3 worm cellular contexts compared by ENCODE assay signal in genomic region chrV:12660280-12660818, ce11.
TF ChIP-seq lines count a peak whose summit lies in the region.

Gene his-74 (minus strand): TSS chrV:12660330.

TF ChIP-seq in whole organism, L4 larva, 104 proteins besides CTCF, POLR2A, EP300 and RAD21:
- TF ChIP-seq R02D3.7 (tag; optimal IDR thresholded peaks at IDR 0.05; lab: Kevin White, UChicago), result no peak
- no peak for TF ChIP-seq cey-2 (tag; optimal IDR thresholded peaks at IDR 0.05; lab: Kevin White, UChicago; ENCODE audit: borderline replicate concordance, insufficient read depth)
- no peak for TF ChIP-seq F37D6.2 (tag; optimal IDR thresholded peaks at IDR 0.05; lab: Kevin White, UChicago)
- no peak for TF ChIP-seq nhr-10 (tag; optimal IDR thresholded peaks at IDR 0.05; lab: Kevin White, UChicago)
- TF ChIP-seq zip-11 (GFP tag; IDR thresholded peaks at IDR 0.05; lab: Robert Waterston, UW), result no peak
- peak; percentile 10 for TF ChIP-seq unc-130 (GFP tag; optimal IDR thresholded peaks at IDR 0.05; lab: Kevin White, UChicago)
- TF ChIP-seq lsy-2 (tag; optimal IDR thresholded peaks at IDR 0.05; lab: Kevin White, UChicago), result peak in 1 of 2 experiments; percentile 40
- TF ChIP-seq unc-62 (GFP tag; optimal IDR thresholded peaks at IDR 0.05 in 1 of 2; lab: Kevin White, UChicago), result no peak
- TF ChIP-seq unc-62 (tag; optimal IDR thresholded peaks at IDR 0.05; lab: Kevin White, UChicago), result no peak
- TF ChIP-seq D1046.2 (GFP tag; IDR thresholded peaks at IDR 0.05; lab: Robert Waterston, UW), result no peak
TF ChIP-seq in whole organism, L4 larva: peak in this region for 2.

TF ChIP-seq in whole organism, mixed stage, embryonic, 35 proteins besides CTCF, POLR2A, EP300 and RAD21:
- peak; percentile 63 for TF ChIP-seq lsy-2 (tag; optimal IDR thresholded peaks at IDR 0.05; lab: Kevin White, UChicago)
- no peak for TF ChIP-seq unc-62 (GFP tag; optimal IDR thresholded peaks at IDR 0.05; lab: Kevin White, UChicago)

TF ChIP-seq in whole organism, young adult, 124 proteins besides CTCF, POLR2A, EP300 and RAD21:
- TF ChIP-seq F33H1.4 (GFP tag; IDR thresholded peaks at IDR 0.05; lab: Robert Waterston, UW) (peak; percentile 77), snpc-3.4 (tag; optimal IDR thresholded peaks at IDR 0.05; lab: Kevin White, UChicago) (peak; percentile 15), madf-8 (GFP tag; conservative IDR thresholded peaks at IDR 0.05; lab: Robert Waterston, UW) (peak; percentile 34; the same call in 1 of the 2 replicates), lsl-1 (GFP tag; optimal IDR thresholded peaks at IDR 0.05; lab: Kevin White, UChicago) (peak; percentile 88), xnd-1 (tag; optimal IDR thresholded peaks at IDR 0.05; lab: Kevin White, UChicago) (peak; percentile 47), ceh-91 (GFP tag; IDR thresholded peaks at IDR 0.05; lab: Robert Waterston, UW) (0 out of 2 replicates have a peak, but pooled peaks have one; percentile 26), D2030.7 (GFP tag; IDR thresholded peaks at IDR 0.05; lab: Robert Waterston, UW) (peak; percentile 51; the same call in 1 of the 2 replicates), B0019.2 (GFP tag; conservative IDR thresholded peaks at IDR 0.05; lab: Robert Waterston, UW) (no peak), mel-28 (tag; optimal IDR thresholded peaks at IDR 0.05; lab: Kevin White, UChicago; ENCODE audit: borderline replicate concordance) (no peak), lin-54 (GFP tag; optimal IDR thresholded peaks at IDR 0.05; lab: Kevin White, UChicago) (peak; percentile 14), madf-6 (GFP tag; IDR thresholded peaks at IDR 0.05; lab: Robert Waterston, UW) (peak; percentile 84), nhr-80 (tag; optimal IDR thresholded peaks at IDR 0.05; lab: Kevin White, UChicago) (no peak), hmg-1.2 (GFP tag; IDR thresholded peaks at IDR 0.05; lab: Robert Waterston, UW) (0 out of 2 replicates have a peak, but pooled peaks have one; percentile 9), mxl-1 (tag; optimal IDR thresholded peaks at IDR 0.05; lab: Kevin White, UChicago) (no peak)

Comparison
In these comparisons a context has a peak if more than half of its experiments do, and no peak if none do; other contexts are left out.
1. Of the 7 proteins assayed by ChIP-seq in both whole organism, young adult and whole organism, L4 larva: peak only in whole organism, young adult: none; only in whole organism, L4 larva: unc-130; in both: none; in neither: 6.